Fruit fly (Drosophila melanogaster) whole organism, embryonic: ENCODE data around the gene CG9672.

ENCODE experiments used
- BEAF-32 ChIP-seq: fragments of 200-800 bp; sonication (Bioruptor generic); optimal IDR thresholded peaks from 3 replicates; lab custom pipeline; 2017; ENCODE audit warnings: missing biosample characterization, missing genetic modification characterization, mild to moderate bottlenecking, moderate library complexity, missing genetic modification reagents
- CG1024 ChIP-seq: fragments of 200-800 bp; sonication (Bioruptor generic); IDR thresholded peaks from 2 replicates; pipeline ENCODE4 v1.3.6; 2022; ENCODE audit warnings: missing biosample characterization, missing genetic modification characterization
- CG10979 ChIP-seq: fragments of 200-800 bp; sonication (Bioruptor generic); optimal IDR thresholded peaks from 2 replicates; lab custom pipeline; 2018; ENCODE audit warnings: missing biosample characterization, mild to moderate bottlenecking, missing genetic modification characterization, moderate library complexity
- CG11456 ChIP-seq: fragments of 200-800 bp; sonication (Bioruptor generic); IDR thresholded peaks from 3 replicates; pipeline ENCODE4 v1.3.6; 2022; ENCODE audit warnings: missing biosample characterization, missing genetic modification characterization
- CG1233 ChIP-seq: fragments of 200-800 bp; sonication (Bioruptor generic); optimal IDR thresholded peaks from 4 replicates; lab custom pipeline; 2018; ENCODE audit warnings: missing biosample characterization, mild to moderate bottlenecking, missing genetic modification characterization
- CG14710 ChIP-seq: fragments of 200-800 bp; sonication (Bioruptor generic); optimal IDR thresholded peaks from 3 replicates; lab custom pipeline; 2019; ENCODE audit warnings: missing biosample characterization, mild to moderate bottlenecking, missing genetic modification characterization, moderate library complexity
- CG1529 ChIP-seq: fragments of 200-800 bp; sonication (Bioruptor generic); optimal IDR thresholded peaks from 3 replicates; lab custom pipeline; 2018; ENCODE audit warnings: missing biosample characterization, missing genetic modification characterization
- CG1602 ChIP-seq: fragments of 200-800 bp; sonication (Bioruptor generic); optimal IDR thresholded peaks from 3 replicates; lab custom pipeline; 2016; ENCODE audit warnings: missing biosample characterization, missing genetic modification characterization
- CG17359 ChIP-seq: fragments of 200-800 bp; sonication (Bioruptor generic); optimal IDR thresholded peaks from 3 replicates; lab custom pipeline; 2018; ENCODE audit warnings: missing biosample characterization, mild to moderate bottlenecking, missing genetic modification characterization, moderate library complexity
- CG17385 ChIP-seq: fragments of 200-800 bp; sonication (Bioruptor generic); optimal IDR thresholded peaks from 3 replicates; lab custom pipeline; 2018; ENCODE audit warnings: missing biosample characterization, mild to moderate bottlenecking, missing genetic modification characterization
- CG2116 ChIP-seq: fragments of 200-800 bp; sonication (Bioruptor generic); optimal IDR thresholded peaks from 3 replicates; lab custom pipeline; 2018; ENCODE audit warnings: missing biosample characterization, mild to moderate bottlenecking, missing genetic modification characterization
- CG2199 ChIP-seq: fragments of 200-800 bp; sonication (Bioruptor generic); IDR thresholded peaks from 3 replicates; pipeline ENCODE4 v1.3.6; 2022; ENCODE audit warnings: missing biosample characterization, missing genetic modification characterization
- CG31388 ChIP-seq: fragments of 200-800 bp; sonication (Bioruptor generic); optimal IDR thresholded peaks from 2 replicates; lab custom pipeline; 2016; ENCODE audit warnings: missing biosample characterization, missing genetic modification characterization
- CG32532 ChIP-seq: fragments of 200-800 bp; sonication (Bioruptor generic); IDR thresholded peaks from 2 replicates; pipeline ENCODE4 v1.3.6; 2022; ENCODE audit warnings: missing biosample characterization, missing genetic modification characterization
- CG3847 ChIP-seq: fragments of 200-800 bp; sonication (Bioruptor generic); IDR thresholded peaks from 2 replicates; pipeline ENCODE4 v1.3.6; 2022; ENCODE audit warnings: missing biosample characterization, missing genetic modification characterization
- CG4424 ChIP-seq: fragments of 200-800 bp; sonication (Bioruptor generic); optimal IDR thresholded peaks from 3 replicates; lab custom pipeline; 2016; ENCODE audit warnings: missing biosample characterization, missing genetic modification characterization
- CG8290 ChIP-seq, 3 experiments: fragments of 200-800 bp; sonication (Bioruptor generic); optimal IDR thresholded peaks; 2 replicates each; lab custom pipeline; 2016 to 2019; ENCODE audit warnings: missing biosample characterization in 3 of 3, missing genetic modification characterization in 3 of 3, mild to moderate bottlenecking in 2 of 3, moderate library complexity in 1 of 3
- CG8478 ChIP-seq: fragments of >200 bp; optimal IDR thresholded peaks from 2 replicates; lab custom pipeline; 2018
- CG8765 ChIP-seq: fragments of 200-800 bp; sonication (Bioruptor generic); IDR thresholded peaks from 2 replicates; pipeline ENCODE4 v1.3.6; 2022; ENCODE audit warnings: missing biosample characterization, missing genetic modification characterization
- CG9215 ChIP-seq: fragments of 200-800 bp; sonication (Bioruptor generic); IDR thresholded peaks from 2 replicates; pipeline ENCODE4 v1.3.6; 2022; ENCODE audit warnings: missing biosample characterization, missing genetic modification characterization
- CTCF ChIP-seq: fragments of 200-800 bp; sonication (Bioruptor generic); optimal IDR thresholded peaks from 2 replicates; lab custom pipeline; 2017; ENCODE audit warnings: missing biosample characterization, mild to moderate bottlenecking, missing genetic modification characterization, moderate library complexity
- D19B ChIP-seq: fragments of 200-800 bp; sonication (Bioruptor generic); optimal IDR thresholded peaks from 2 replicates; lab custom pipeline; 2017; ENCODE audit warnings: missing biosample characterization, mild to moderate bottlenecking, missing genetic modification characterization
- Eip74EF ChIP-seq, 2 experiments: fragments of 200-800 bp in 1 of 2; fragments of >200 bp in 1 of 2; sonication (Bioruptor generic) in 1 of 2; optimal IDR thresholded peaks; 2 replicates each; lab custom pipeline; 2017 to 2019; ENCODE audit warnings: missing biosample characterization in 2 of 2, missing genetic modification characterization in 2 of 2, mild to moderate bottlenecking in 1 of 2, moderate library complexity in 1 of 2
- Ets65A ChIP-seq: fragments of 200-800 bp; sonication (Bioruptor generic); peaks from one replicate; lab custom pipeline; 2016; ENCODE audit warnings: missing biosample characterization, missing genetic modification characterization
- HmgZ ChIP-seq: fragments of 200-800 bp; sonication (Bioruptor generic); optimal IDR thresholded peaks from 2 replicates; lab custom pipeline; 2018; ENCODE audit warnings: missing biosample characterization, mild to moderate bottlenecking, missing genetic modification characterization
- Hr39 ChIP-seq: fragments of >200 bp; optimal IDR thresholded peaks from 2 replicates; lab custom pipeline; 2017
- Hr78 ChIP-seq, 2 experiments: fragments of 200-800 bp in 1 of 2; fragments of >200 bp in 1 of 2; sonication (Bioruptor generic) in 1 of 2; optimal IDR thresholded peaks; 2 replicates each; lab custom pipeline; 2017 to 2019; ENCODE audit warnings: missing biosample characterization in 2 of 2, missing genetic modification characterization in 2 of 2, mild to moderate bottlenecking in 1 of 2, moderate library complexity in 1 of 2
- Hsf ChIP-seq: fragments of 200-800 bp; sonication (Bioruptor generic); optimal IDR thresholded peaks from 3 replicates; lab custom pipeline; 2016; ENCODE audit warnings: missing biosample characterization, missing genetic modification characterization
- MTF-1 ChIP-seq: fragments of 200-800 bp; sonication (Bioruptor generic); optimal IDR thresholded peaks from 2 replicates; lab custom pipeline; 2018; ENCODE audit warnings: missing biosample characterization, mild to moderate bottlenecking, missing genetic modification characterization, borderline replicate concordance
- Med ChIP-seq: fragments of 200-800 bp; sonication (Bioruptor generic); peaks from one replicate; lab custom pipeline; 2016; ENCODE audit warnings: missing biosample characterization, missing genetic modification characterization, mild to moderate bottlenecking, inconsistent platforms, moderate library complexity
- Sox100B ChIP-seq: fragments of 200-800 bp; sonication (Bioruptor generic); optimal IDR thresholded peaks from 3 replicates; lab custom pipeline; 2018; ENCODE audit warnings: missing biosample characterization, mild to moderate bottlenecking, missing genetic modification characterization
- Trl ChIP-seq, 3 experiments: fragments of >200 bp in 2 of 3; fragments of 200-800 bp in 1 of 3; sonication (Bioruptor generic) in 1 of 3; optimal IDR thresholded peaks; 2 replicates in 1 of 3; 3 replicates in 2 of 3; lab custom pipeline; 2016 to 2017; ENCODE audit warnings: missing biosample characterization in 1 of 3, missing genetic modification characterization in 1 of 3
- Xrp1 ChIP-seq: fragments of 200-800 bp; sonication (Bioruptor generic); IDR thresholded peaks from 2 replicates; pipeline ENCODE4 v1.3.6; 2022; ENCODE audit warnings: missing biosample characterization, missing genetic modification characterization
- bsh ChIP-seq, 2 experiments: fragments of 200-800 bp; sonication (Bioruptor generic); optimal IDR thresholded peaks; 2 replicates each; lab custom pipeline; 2017 to 2018; ENCODE audit warnings: mild to moderate bottlenecking in 2 of 2, missing biosample characterization in 2 of 2, missing genetic modification characterization in 2 of 2, moderate library complexity in 1 of 2
- cad ChIP-seq: fragments of >200 bp; optimal IDR thresholded peaks from 2 replicates; lab custom pipeline; 2017; ENCODE audit warnings: missing biosample characterization, missing genetic modification characterization
- chm ChIP-seq: fragments of 200-800 bp; sonication (Bioruptor generic); IDR thresholded peaks from 2 replicates; pipeline ENCODE4 v1.3.6; 2022; ENCODE audit warnings: missing biosample characterization, missing genetic modification characterization
- ci ChIP-seq: fragments of 200-800 bp; sonication (Bioruptor generic); IDR thresholded peaks from 3 replicates; pipeline ENCODE4 v1.3.6; 2022; ENCODE audit warnings: missing biosample characterization, missing genetic modification characterization
- dmrt99B ChIP-seq: fragments of 200-800 bp; sonication (Bioruptor generic); optimal IDR thresholded peaks from 2 replicates; lab custom pipeline; 2018; ENCODE audit warnings: missing biosample characterization, mild to moderate bottlenecking, missing genetic modification characterization, moderate library complexity
- h ChIP-seq: fragments of >200 bp; optimal IDR thresholded peaks from 2 replicates; lab custom pipeline; 2017
- hkb ChIP-seq, 2 experiments: fragments of 200-800 bp in 1 of 2; fragments of >200 bp in 1 of 2; sonication (Bioruptor generic) in 1 of 2; IDR thresholded peaks in 1 of 2; optimal IDR thresholded peaks in 1 of 2; 2 replicates each; pipeline versions ENCODE4 v1.3.6 to Lab custom; 2017 to 2022; ENCODE audit warnings: missing biosample characterization in 1 of 2, missing genetic modification characterization in 1 of 2
- lov ChIP-seq, 2 experiments: fragments of 200-800 bp in 1 of 2; fragments of >200 bp in 1 of 2; sonication (Bioruptor generic) in 1 of 2; IDR thresholded peaks in 1 of 2; optimal IDR thresholded peaks in 1 of 2; 2 replicates in 1 of 2; 3 replicates in 1 of 2; pipeline versions ENCODE4 v1.3.6 to Lab custom; 2017 to 2022; ENCODE audit warnings: missing biosample characterization in 1 of 2, missing genetic modification characterization in 1 of 2
- nom ChIP-seq: fragments of 200-800 bp; sonication (Bioruptor generic); optimal IDR thresholded peaks from 2 replicates; lab custom pipeline; 2017; ENCODE audit warnings: missing biosample characterization, missing genetic modification characterization, mild to moderate bottlenecking, moderate library complexity, missing genetic modification reagents
- pan ChIP-seq, 4 experiments: fragments of >200 bp in 3 of 4; fragments of 200-800 bp in 1 of 4; sonication (Bioruptor generic) in 1 of 4; optimal IDR thresholded peaks in 3 of 4; IDR thresholded peaks in 1 of 4; 2 replicates each; pipeline versions ENCODE4 v1.3.6 to Lab custom; 2017 to 2022; ENCODE audit warnings: missing biosample characterization in 2 of 4, missing genetic modification characterization in 2 of 4, mixed read lengths in 1 of 4
- pb ChIP-seq: fragments of 200-800 bp; sonication (Bioruptor generic); optimal IDR thresholded peaks from 3 replicates; lab custom pipeline; 2016; ENCODE audit warnings: missing biosample characterization, missing genetic modification characterization
- sqz ChIP-seq: fragments of 200-800 bp; sonication (Bioruptor generic); optimal IDR thresholded peaks from 3 replicates; lab custom pipeline; 2018; ENCODE audit warnings: missing biosample characterization, mild to moderate bottlenecking, missing genetic modification characterization
- stc ChIP-seq: fragments of 200-800 bp; sonication (Bioruptor generic); IDR thresholded peaks from 2 replicates; pipeline ENCODE4 v1.3.6; 2022; ENCODE audit warnings: missing biosample characterization, missing genetic modification characterization
- zen ChIP-seq: fragments of 200-800 bp; sonication (Bioruptor generic); optimal IDR thresholded peaks from 3 replicates; lab custom pipeline; 2018; ENCODE audit warnings: missing biosample characterization, mild to moderate bottlenecking, missing genetic modification characterization, moderate library complexity

CG9672 gene

DNA sequence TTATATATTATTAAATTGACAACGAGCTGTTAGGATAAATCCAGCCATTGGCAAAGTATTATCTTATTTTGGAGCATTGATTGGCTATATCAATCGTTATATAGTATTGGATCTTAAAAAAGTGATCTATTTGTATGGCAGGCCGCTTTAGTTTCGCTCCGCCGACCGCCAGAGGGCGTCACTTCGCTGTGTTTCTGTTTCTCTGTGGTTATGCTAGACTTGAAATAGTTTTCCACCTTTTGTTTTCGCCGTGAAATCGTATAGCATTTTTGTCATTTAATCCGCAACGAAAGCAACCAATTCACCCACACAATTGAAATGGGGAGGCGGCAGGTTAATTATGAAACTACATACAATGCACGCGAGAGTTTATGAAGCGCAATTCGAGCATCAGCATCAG, 40.1 kb upstream of the CG9672 start (continued):
- TF ChIP-seq pb (GFP tag; lab: Kevin White, UChicago), result no peak
- peak; percentile 34 for TF ChIP-seq CG4424 (GFP tag; lab: Kevin White, UChicago)
- TF ChIP-seq pan (optimal IDR thresholded peaks at IDR 0.05; lab: Kevin White, UChicago), result no peak
- peak in 1 of 2 experiments; percentile 13 for TF ChIP-seq pan (GFP tag; optimal IDR thresholded peaks at IDR 0.05 in 1 of 2, IDR thresholded peaks at IDR 0.05 in 1 of 2)
- TF ChIP-seq Xrp1 (GFP tag; lab: Robert Waterston, UW), result 0 out of 2 replicates have a peak, but pooled peaks have one; percentile 14
- no peak for TF ChIP-seq h (lab: Kevin White, UChicago)
- TF ChIP-seq sqz, result no peak
- peak; percentile 27 for TF ChIP-seq CG17385
- TF ChIP-seq stc, result no peak
- TF ChIP-seq dmrt99B, result peak; percentile 30
- TF ChIP-seq Ets65A (GFP tag; lab: Kevin White, UChicago), result peak; percentile 3
- TF ChIP-seq D19B (GFP tag; lab: Kevin White, UChicago), result no peak
- peak; percentile 90 for TF ChIP-seq CTCF (GFP tag; lab: Kevin White, UChicago)
- no peak for TF ChIP-seq CG14710 (tag; lab: Kevin White, UChicago)
- TF ChIP-seq BEAF-32 (GFP tag; lab: Kevin White, UChicago), result no peak
- TF ChIP-seq MTF-1 (GFP tag; lab: Kevin White, UChicago), result no peak
- TF ChIP-seq CG1529 (GFP tag; lab: Kevin White, UChicago), result peak; percentile 13
- TF ChIP-seq Hr39 (lab: Kevin White, UChicago), result no peak
- TF ChIP-seq nom (GFP tag; lab: Kevin White, UChicago), result no peak
- peak; percentile 11 for TF ChIP-seq CG17359 (tag; lab: Kevin White, UChicago)
- no peak for TF ChIP-seq CG11456 (GFP tag; lab: Robert Waterston, UW)
- peak; percentile 71 for TF ChIP-seq CG8290 (GFP tag; optimal IDR thresholded peaks at IDR 0.05; lab: Kevin White, UChicago)
- no peak for TF ChIP-seq CG8290 (tag; optimal IDR thresholded peaks at IDR 0.05; lab: Kevin White, UChicago)
- TF ChIP-seq lov (optimal IDR thresholded peaks at IDR 0.05; lab: Kevin White, UChicago), result no peak
- TF ChIP-seq lov (GFP tag; IDR thresholded peaks at IDR 0.05; lab: Robert Waterston, UW), result 0 out of 3 replicates have a peak, but pooled peaks have one; percentile 42
- no peak for TF ChIP-seq CG1024
- TF ChIP-seq cad, result no peak
- TF ChIP-seq CG31388 (GFP tag; lab: Kevin White, UChicago), result no peak
- peak; percentile 64; the same call in 1 of the 3 replicates for TF ChIP-seq ci (GFP tag; lab: Robert Waterston, UW)
- no peak for TF ChIP-seq Hsf (GFP tag; lab: Kevin White, UChicago)
- no peak for TF ChIP-seq bsh (GFP tag; optimal IDR thresholded peaks at IDR 0.05; lab: Kevin White, UChicago)
- peak; percentile 11 for TF ChIP-seq Sox100B (GFP tag; lab: Kevin White, UChicago)
- TF ChIP-seq zen (tag; lab: Kevin White, UChicago), result no peak
- TF ChIP-seq CG2199 (GFP tag; lab: Robert Waterston, UW), result peak; percentile 92
- no peak for TF ChIP-seq CG8765 (GFP tag; lab: Robert Waterston, UW)
- peak; percentile 26; the same call in 1 of the 2 replicates for TF ChIP-seq CG32532 (GFP tag; lab: Robert Waterston, UW)
- no peak for TF ChIP-seq HmgZ
- TF ChIP-seq CG3847 (GFP tag; lab: Robert Waterston, UW), result no peak
- no peak for TF ChIP-seq CG1602
- TF ChIP-seq Med, result peak; percentile 72
- TF ChIP-seq Trl (optimal IDR thresholded peaks at IDR 0.05; lab: Kevin White, UChicago), result no peak
- TF ChIP-seq Trl (GFP tag; optimal IDR thresholded peaks at IDR 0.05; lab: Kevin White, UChicago), result no peak
- no peak for TF ChIP-seq CG8478 (lab: Kevin White, UChicago)
- TF ChIP-seq CG1233 (GFP tag; lab: Kevin White, UChicago), result no peak
- TF ChIP-seq hkb (optimal IDR thresholded peaks at IDR 0.05; lab: Kevin White, UChicago), result no peak
- TF ChIP-seq hkb (GFP tag; IDR thresholded peaks at IDR 0.05; lab: Robert Waterston, UW), result 0 out of 2 replicates have a peak, but pooled peaks have one; percentile 25
- TF ChIP-seq Eip74EF (GFP tag; optimal IDR thresholded peaks at IDR 0.05; lab: Kevin White, UChicago), result no peak
- TF ChIP-seq CG2116 (GFP tag; lab: Kevin White, UChicago), result no peak
- peak; percentile 27 for TF ChIP-seq CG10979
- TF ChIP-seq CG9215 (GFP tag; lab: Robert Waterston, UW), result no peak
- 0 out of 2 replicates have a peak, but pooled peaks have one; percentile 14 for TF ChIP-seq chm (GFP tag; lab: Robert Waterston, UW)
- no peak for TF ChIP-seq Hr78 (GFP tag; optimal IDR thresholded peaks at IDR 0.05; lab: Kevin White, UChicago)
